Worm (Caenorhabditis elegans) whole organism, L3 larva: ENCODE measurements around the gene K08F8.15.

Experiments
- R02D3.7 ChIP-seq: fragments of 150-350 bp; optimal IDR thresholded peaks from 2 replicates; lab custom pipeline; 2014; ENCODE audit warnings: missing biosample characterization, missing genetic modification characterization
- ZK546.5 ChIP-seq: sonication (generic microtip); optimal IDR thresholded peaks from 2 replicates; lab custom pipeline; 2017; ENCODE audit warnings: missing biosample characterization, missing genetic modification characterization
- aly-2 ChIP-seq: fragments of 150-350 bp; optimal IDR thresholded peaks from 2 replicates; lab custom pipeline; 2014; ENCODE audit warnings: missing biosample characterization, missing genetic modification characterization
- ama-1 ChIP-seq: fragments of 150-350 bp; optimal IDR thresholded peaks from 2 replicates; lab custom pipeline; 2018
- ceh-16 ChIP-seq: sonication (generic microtip); optimal IDR thresholded peaks from 2 replicates; lab custom pipeline; 2017; ENCODE audit warnings: missing biosample characterization, missing genetic modification characterization
- ceh-9 ChIP-seq: sonication (generic microtip); optimal IDR thresholded peaks from 2 replicates; lab custom pipeline; 2018; ENCODE audit warnings: missing biosample characterization, missing genetic modification characterization
- daf-12 ChIP-seq: fragments of 150-350 bp; optimal IDR thresholded peaks from 2 replicates; lab custom pipeline; 2014; ENCODE audit warnings: missing biosample characterization, missing genetic modification reagents, missing genetic modification characterization
- egl-27 ChIP-seq: sonication (generic microtip); optimal IDR thresholded peaks from 4 replicates; lab custom pipeline; 2017; ENCODE audit warnings: missing biosample characterization, missing genetic modification reagents, missing genetic modification characterization
- egl-5 ChIP-seq: fragments of 150-350 bp; optimal IDR thresholded peaks from 2 replicates; lab custom pipeline; 2017; ENCODE audit warnings: missing biosample characterization, missing genetic modification reagents, missing genetic modification characterization, inconsistent platforms
- elt-1 ChIP-seq: fragments of 150-350 bp; optimal IDR thresholded peaks from 2 replicates; lab custom pipeline; 2014; ENCODE audit warnings: missing biosample characterization, missing genetic modification characterization
- elt-2 ChIP-seq: sonication (generic microtip); optimal IDR thresholded peaks from 2 replicates; lab custom pipeline; 2016; ENCODE audit warnings: missing genetic modification reagents, mild to moderate bottlenecking, missing genetic modification characterization, missing compliant biosample characterization
- elt-3 ChIP-seq, 3 experiments: fragments of 150-350 bp in 1 of 3; sonication (generic microtip) in 2 of 3; optimal IDR thresholded peaks; 2 replicates in 2 of 3; 4 replicates in 1 of 3; lab custom pipeline; 2014 to 2017; ENCODE audit warnings: missing biosample characterization in 3 of 3, missing genetic modification characterization in 3 of 3
- eor-1 ChIP-seq, 2 experiments: fragments of 150-350 bp; optimal IDR thresholded peaks; 2 replicates each; lab custom pipeline; 2014 to 2018; ENCODE audit warnings: missing biosample characterization in 2 of 2, missing genetic modification characterization in 2 of 2
- fkh-10 ChIP-seq: sonication (generic microtip); optimal IDR thresholded peaks from 2 replicates; lab custom pipeline; 2017; ENCODE audit warnings: missing biosample characterization, missing genetic modification reagents, missing genetic modification characterization
- fos-1 ChIP-seq: fragments of 150-350 bp; optimal IDR thresholded peaks from 2 replicates; lab custom pipeline; 2014; ENCODE audit warnings: missing biosample characterization, missing genetic modification characterization
- hmg-11 ChIP-seq: sonication (generic microtip); optimal IDR thresholded peaks from 2 replicates; lab custom pipeline; 2016; ENCODE audit warnings: missing genetic modification characterization, missing compliant biosample characterization
- jun-1 ChIP-seq: fragments of 150-350 bp; optimal IDR thresholded peaks from 2 replicates; lab custom pipeline; 2014; ENCODE audit warnings: missing biosample characterization, missing genetic modification reagents, missing genetic modification characterization
- lin-15B ChIP-seq: fragments of 150-350 bp; optimal IDR thresholded peaks from 2 replicates; lab custom pipeline; 2014; ENCODE audit warnings: missing biosample characterization, missing genetic modification characterization
- lin-39 ChIP-seq: fragments of 150-350 bp; optimal IDR thresholded peaks from 2 replicates; lab custom pipeline; 2018; ENCODE audit warnings: missing biosample characterization, missing genetic modification reagents, missing genetic modification characterization
- lsy-12 ChIP-seq: sonication (generic microtip); optimal IDR thresholded peaks from 2 replicates; lab custom pipeline; 2016; ENCODE audit warnings: mild to moderate bottlenecking, missing genetic modification characterization, missing compliant biosample characterization
- mdl-1 ChIP-seq: fragments of 150-350 bp; optimal IDR thresholded peaks from 2 replicates; lab custom pipeline; 2014; ENCODE audit warnings: missing biosample characterization, missing genetic modification characterization
- nfya-1 ChIP-seq: sonication (generic microtip); optimal IDR thresholded peaks from 2 replicates; lab custom pipeline; 2017; ENCODE audit warnings: missing genetic modification characterization, mild to moderate bottlenecking, missing compliant biosample characterization, antibody characterized with exemption, moderate library complexity; ENCODE audit not compliant: insufficient read depth
- nhr-11 ChIP-seq: fragments of 150-350 bp; optimal IDR thresholded peaks from 2 replicates; lab custom pipeline; 2014; ENCODE audit warnings: missing biosample characterization, missing genetic modification characterization
- nhr-12 ChIP-seq: fragments of 150-350 bp; optimal IDR thresholded peaks from 2 replicates; lab custom pipeline; 2014; ENCODE audit warnings: missing biosample characterization, missing genetic modification characterization
- nhr-25 ChIP-seq: sonication (generic microtip); optimal IDR thresholded peaks from 2 replicates; lab custom pipeline; 2017; ENCODE audit warnings: missing biosample characterization, missing genetic modification characterization
- nhr-28 ChIP-seq: fragments of 150-350 bp; optimal IDR thresholded peaks from 2 replicates; lab custom pipeline; 2014; ENCODE audit warnings: missing biosample characterization, missing genetic modification characterization
- nhr-67 ChIP-seq: fragments of 150-350 bp; optimal IDR thresholded peaks from 2 replicates; lab custom pipeline; 2014; ENCODE audit warnings: missing biosample characterization, missing genetic modification characterization
- nhr-76 ChIP-seq: fragments of 150-350 bp; sonication (generic microtip); optimal IDR thresholded peaks from 5 replicates; lab custom pipeline; 2014; ENCODE audit warnings: missing biosample characterization, missing genetic modification characterization
- nhr-77 ChIP-seq: fragments of 150-350 bp; optimal IDR thresholded peaks from 2 replicates; lab custom pipeline; 2014; ENCODE audit warnings: missing biosample characterization, missing genetic modification characterization
- pha-4 ChIP-seq: fragments of 150-350 bp; optimal IDR thresholded peaks from 2 replicates; lab custom pipeline; 2014; ENCODE audit warnings: missing biosample characterization, missing genetic modification reagents, missing genetic modification characterization
- pqm-1 ChIP-seq: fragments of 150-350 bp; optimal IDR thresholded peaks from 2 replicates; lab custom pipeline; 2017; ENCODE audit warnings: missing biosample characterization, missing genetic modification characterization, inconsistent platforms
- sea-2 ChIP-seq: fragments of 150-350 bp; sonication (generic microtip); optimal IDR thresholded peaks from 4 replicates; lab custom pipeline; 2014; ENCODE audit warnings: missing biosample characterization, missing genetic modification reagents, missing genetic modification characterization
- skn-1 ChIP-seq: fragments of 150-350 bp; optimal IDR thresholded peaks from 2 replicates; lab custom pipeline; 2014; ENCODE audit warnings: missing biosample characterization, missing genetic modification characterization
- snpc-4 ChIP-seq: fragments of 150-350 bp; optimal IDR thresholded peaks from 2 replicates; lab custom pipeline; 2014; ENCODE audit warnings: missing biosample characterization, missing genetic modification characterization
- tbx-2 ChIP-seq: sonication (generic microtip); optimal IDR thresholded peaks from 2 replicates; lab custom pipeline; 2016; ENCODE audit warnings: mild to moderate bottlenecking, missing genetic modification characterization, missing compliant biosample characterization
- unc-39 ChIP-seq: sonication (generic microtip); optimal IDR thresholded peaks from 4 replicates; lab custom pipeline; 2017; ENCODE audit warnings: missing biosample characterization, missing genetic modification characterization
- unc-62 ChIP-seq: fragments of 150-350 bp; sonication (generic microtip); optimal IDR thresholded peaks from 4 replicates; lab custom pipeline; 2014; ENCODE audit warnings: missing biosample characterization, missing genetic modification reagents, missing genetic modification characterization
- zag-1 ChIP-seq: fragments of 150-350 bp; optimal IDR thresholded peaks from 2 replicates; lab custom pipeline; 2014; ENCODE audit warnings: missing biosample characterization, missing genetic modification characterization
- ztf-4 ChIP-seq: fragments of 150-350 bp; optimal IDR thresholded peaks from 2 replicates; lab custom pipeline; 2014; ENCODE audit warnings: missing biosample characterization, missing genetic modification characterization

The K08F8.15 gene

DNA sequence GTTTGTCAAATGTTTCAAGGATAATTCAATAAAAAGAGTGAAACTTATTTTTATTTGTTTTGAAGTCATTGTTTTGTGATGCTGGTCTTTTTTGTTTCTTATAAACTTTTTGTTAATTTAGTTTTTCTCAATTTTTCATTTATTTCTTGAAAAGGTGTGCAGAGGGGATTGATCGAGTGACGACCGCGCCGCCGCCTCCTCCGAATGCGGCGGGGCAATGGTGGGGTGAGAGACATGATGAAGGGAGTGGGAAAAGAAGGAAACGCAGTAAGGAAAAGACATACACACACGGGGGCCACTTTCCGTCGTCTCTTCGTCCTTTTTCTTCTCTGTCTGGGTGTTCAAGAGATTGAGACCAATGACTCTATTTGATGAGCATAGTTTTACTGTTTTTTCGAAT, 2.8 kb downstream of the K08F8.15 start:
- TF ChIP-seq nfya-1 (peak; percentile 26), nhr-28 (tag; lab: Kevin White, UChicago) (no peak), unc-62 (GFP tag; lab: Kevin White, UChicago) (no peak), elt-2 (tag; lab: Kevin White, UChicago) (peak; percentile 5), pqm-1 (tag; lab: Kevin White, UChicago) (peak; percentile 18), hmg-11 (peak; percentile 57), pha-4 (tag; lab: Kevin White, UChicago) (peak; percentile 44), ZK546.5 (tag; lab: Kevin White, UChicago) (no peak), elt-1 (tag; lab: Kevin White, UChicago) (no peak)

- TF ChIP-seq skn-1 (tag; lab: Kevin White, UChicago), result no peak
- no peak for TF ChIP-seq nhr-67 (tag; lab: Kevin White, UChicago)
- TF ChIP-seq fkh-10 (GFP tag; lab: Kevin White, UChicago), result no peak
- TF ChIP-seq egl-5 (tag; lab: Kevin White, UChicago), result no peak
- TF ChIP-seq hmg-11, result no peak
- TF ChIP-seq snpc-4 (tag; lab: Kevin White, UChicago), result no peak
- TF ChIP-seq lin-15B (tag; lab: Kevin White, UChicago), result no peak
- no peak for TF ChIP-seq elt-3 (tag; optimal IDR thresholded peaks at IDR 0.05; lab: Kevin White, UChicago)
- no peak for TF ChIP-seq egl-27 (tag; lab: Kevin White, UChicago)
- TF ChIP-seq nhr-12 (tag; lab: Kevin White, UChicago), result no peak
- no peak for TF ChIP-seq lsy-12 (tag; lab: Kevin White, UChicago)
- no peak for TF ChIP-seq pha-4 (tag; lab: Kevin White, UChicago)
- no peak for TF ChIP-seq fos-1 (tag; lab: Kevin White, UChicago)
- no peak for TF ChIP-seq pqm-1 (tag; lab: Kevin White, UChicago)
- TF ChIP-seq ceh-9 (tag; lab: Kevin White, UChicago), result no peak
- no peak for TF ChIP-seq unc-62 (GFP tag; lab: Kevin White, UChicago)
Measured at ce11 chrII:8770675-8771074, 4.1 kb downstream of the K08F8.15 start, which contains the start of gene let-19. let-19 (plus strand) TSS chrII:8770975.

DNA sequence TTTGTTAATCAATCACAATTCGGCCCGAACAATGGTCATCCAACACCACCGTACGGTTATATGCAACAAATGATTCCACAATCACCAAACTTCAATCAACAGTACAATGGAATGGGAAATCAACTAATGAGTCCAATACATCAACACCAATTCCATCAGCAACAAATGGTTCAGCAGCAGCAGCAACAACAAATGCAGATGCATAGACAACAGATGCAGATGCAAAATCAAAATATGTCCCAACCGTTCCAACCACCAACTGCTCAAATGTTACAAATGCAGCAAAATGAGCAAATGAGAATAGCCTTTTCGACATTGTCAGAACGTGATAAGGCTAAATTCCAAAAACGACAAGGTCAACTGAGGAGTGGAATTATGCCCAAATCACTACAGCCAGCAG, 9.9 kb downstream of the K08F8.15 start:
- TF ChIP-seq tbx-2 (tag; lab: Kevin White, UChicago) (no peak), mdl-1 (no peak), lsy-12 (tag; lab: Kevin White, UChicago) (no peak), nhr-67 (tag; lab: Kevin White, UChicago) (no peak), ceh-16 (no peak), unc-39 (tag; lab: Kevin White, UChicago) (no peak), fos-1 (tag; lab: Kevin White, UChicago) (no peak), ceh-9 (tag; lab: Kevin White, UChicago) (no peak), sea-2 (GFP tag; lab: Kevin White, UChicago) (no peak), R02D3.7 (tag; lab: Kevin White, UChicago) (no peak)
- TF ChIP-seq, all 47 proteins: peak for 0

- no peak for TF ChIP-seq nhr-76
- TF ChIP-seq eor-1 (tag; optimal IDR thresholded peaks at IDR 0.05; lab: Kevin White, UChicago), result no peak
- no peak for TF ChIP-seq elt-3 (tag; optimal IDR thresholded peaks at IDR 0.05; lab: Kevin White, UChicago)
- TF ChIP-seq pqm-1 (tag; lab: Kevin White, UChicago), result no peak
- no peak for TF ChIP-seq ama-1 (lab: Kevin White, UChicago)
- TF ChIP-seq lsy-12 (tag; lab: Kevin White, UChicago), result no peak
- TF ChIP-seq jun-1 (tag; lab: Kevin White, UChicago), result no peak
Measured at ce11 chrII:8783451-8783967, 16.9 kb downstream of the K08F8.15 start, which contains the start of gene sgn-1. sgn-1 (minus strand) TSS chrII:8783670.

ce11 chrII:8784235-8784928, 17.8 kb downstream of the K08F8.15 start:
- no peak for TF ChIP-seq nhr-25
- TF ChIP-seq nhr-11 (tag; lab: Kevin White, UChicago), result no peak
- no peak for TF ChIP-seq elt-3 (tag; optimal IDR thresholded peaks at IDR 0.05; lab: Kevin White, UChicago)
- no peak for TF ChIP-seq ZK546.5 (tag; lab: Kevin White, UChicago)
- no peak for TF ChIP-seq skn-1 (tag; lab: Kevin White, UChicago)
- peak; percentile 94 for TF ChIP-seq ama-1 (lab: Kevin White, UChicago)
- no peak for TF ChIP-seq aly-2 (tag; lab: Kevin White, UChicago)
- TF ChIP-seq lin-39 (tag; lab: Kevin White, UChicago), result peak; percentile 67
- TF ChIP-seq nhr-12 (tag; lab: Kevin White, UChicago), result no peak
- TF ChIP-seq ceh-9 (tag; lab: Kevin White, UChicago), result no peak
- TF ChIP-seq tbx-2 (tag; lab: Kevin White, UChicago), result no peak
- TF ChIP-seq pqm-1 (tag; lab: Kevin White, UChicago), result peak; percentile 32
- no peak for TF ChIP-seq zag-1
- peak; percentile 57 for TF ChIP-seq hmg-11
- no peak for TF ChIP-seq sea-2 (GFP tag; lab: Kevin White, UChicago)
- no peak for TF ChIP-seq lin-15B (tag; lab: Kevin White, UChicago)
- TF ChIP-seq daf-12 (tag; lab: Kevin White, UChicago), result no peak
- TF ChIP-seq eor-1 (tag; optimal IDR thresholded peaks at IDR 0.05; lab: Kevin White, UChicago), result no peak
- no peak for TF ChIP-seq mdl-1
- no peak for TF ChIP-seq egl-5 (tag; lab: Kevin White, UChicago)
- no peak for TF ChIP-seq R02D3.7 (tag; lab: Kevin White, UChicago)
- no peak for TF ChIP-seq nhr-77 (tag; lab: Kevin White, UChicago)
- no peak for TF ChIP-seq unc-39 (tag; lab: Kevin White, UChicago)
- TF ChIP-seq ceh-16, result no peak
- TF ChIP-seq lsy-12 (tag; lab: Kevin White, UChicago), result no peak
- no peak for TF ChIP-seq fos-1 (tag; lab: Kevin White, UChicago)
- no peak for TF ChIP-seq nhr-28 (tag; lab: Kevin White, UChicago)
- no peak for TF ChIP-seq snpc-4 (tag; lab: Kevin White, UChicago)
- TF ChIP-seq ztf-4 (tag; lab: Kevin White, UChicago), result no peak
